Fruit fly (Drosophila melanogaster) whole organism, embryonic: ENCODE data around the gene PH4alphaPV.

Experiments used
- Atf6 ChIP-seq: fragments of 200-800 bp; sonication (Bioruptor generic); IDR thresholded peaks from 2 replicates; pipeline ENCODE4 v1.3.6; 2022; ENCODE audit warnings: missing biosample characterization, missing genetic modification characterization
- Bteb2 ChIP-seq: fragments of 200-800 bp; sonication (Bioruptor generic); optimal IDR thresholded peaks from 2 replicates; lab custom pipeline; 2016; ENCODE audit warnings: missing biosample characterization, missing genetic modification characterization
- CG10147 ChIP-seq: fragments of 200-800 bp; sonication (Bioruptor generic); optimal IDR thresholded peaks from 2 replicates; lab custom pipeline; 2019; ENCODE audit warnings: missing biosample characterization, mild to moderate bottlenecking, missing genetic modification characterization, moderate library complexity
- CG11560 ChIP-seq: fragments of 200-800 bp; sonication (Bioruptor generic); IDR thresholded peaks from 3 replicates; pipeline ENCODE4 v1.3.6; 2022; ENCODE audit warnings: missing biosample characterization, missing genetic modification characterization
- CG11723 ChIP-seq: fragments of 200-800 bp; sonication (Bioruptor generic); optimal IDR thresholded peaks from 2 replicates; lab custom pipeline; 2017; ENCODE audit warnings: missing biosample characterization, mild to moderate bottlenecking, missing genetic modification characterization
- CG12659 ChIP-seq: fragments of 200-800 bp; sonication (Bioruptor generic); optimal IDR thresholded peaks from 3 replicates; lab custom pipeline; 2017; ENCODE audit warnings: mild to moderate bottlenecking, missing biosample characterization, missing genetic modification reagents, missing genetic modification characterization
- CG12769 ChIP-seq: fragments of 200-800 bp; sonication (Bioruptor generic); optimal IDR thresholded peaks from 2 replicates; lab custom pipeline; 2019; ENCODE audit warnings: missing biosample characterization, mild to moderate bottlenecking, missing genetic modification characterization, moderate library complexity
- CG13624 ChIP-seq: fragments of 200-800 bp; sonication (Bioruptor generic); optimal IDR thresholded peaks from 2 replicates; lab custom pipeline; 2016; ENCODE audit warnings: missing biosample characterization, missing genetic modification characterization
- CG14050 ChIP-seq: fragments of 200-800 bp; sonication (Bioruptor generic); IDR thresholded peaks from 3 replicates; pipeline ENCODE4 v1.3.6; 2022; ENCODE audit warnings: missing biosample characterization, missing genetic modification characterization
- CG14667 ChIP-seq: fragments of 200-800 bp; sonication (Bioruptor generic); IDR thresholded peaks from 2 replicates; pipeline ENCODE4 v1.3.6; 2022; ENCODE audit warnings: missing biosample characterization, missing genetic modification characterization
- CG16813 ChIP-seq: fragments of 200-800 bp; sonication (Bioruptor generic); IDR thresholded peaks from 3 replicates; pipeline ENCODE4 v1.3.6; 2022; ENCODE audit warnings: missing biosample characterization, missing genetic modification characterization; ENCODE audit not compliant: partially characterized antibody
- CG17802 ChIP-seq: fragments of 200-800 bp; sonication (Bioruptor generic); optimal IDR thresholded peaks from 2 replicates; lab custom pipeline; 2018; ENCODE audit warnings: missing biosample characterization, mild to moderate bottlenecking, missing genetic modification characterization, moderate library complexity
- CG18599 ChIP-seq: fragments of 200-800 bp; sonication (Bioruptor generic); optimal IDR thresholded peaks from 3 replicates; lab custom pipeline; 2017; ENCODE audit warnings: missing biosample characterization, missing genetic modification characterization, mild to moderate bottlenecking, moderate library complexity, missing genetic modification reagents
- CG3726 ChIP-seq: fragments of 200-800 bp; sonication (Bioruptor generic); IDR thresholded peaks from 3 replicates; pipeline ENCODE4, ENCODE4 v1.3.6; 2022; ENCODE audit warnings: missing biosample characterization, missing genetic modification characterization
- CG43689 ChIP-seq: fragments of 200-800 bp; sonication (Bioruptor generic); IDR thresholded peaks from 2 replicates; pipeline ENCODE4 v1.3.6; 2022; ENCODE audit warnings: missing biosample characterization, missing genetic modification characterization
- CG6689 ChIP-seq: fragments of 200-800 bp; sonication (Bioruptor generic); IDR thresholded peaks from 2 replicates; pipeline ENCODE4 v1.3.6; 2022; ENCODE audit warnings: missing biosample characterization, missing genetic modification characterization
- CG7556 ChIP-seq: fragments of 200-800 bp; sonication (Bioruptor generic); optimal IDR thresholded peaks from 2 replicates; lab custom pipeline; 2017; ENCODE audit warnings: missing biosample characterization, mild to moderate bottlenecking, missing genetic modification characterization
- CG7839 ChIP-seq: fragments of 200-800 bp; sonication (Bioruptor generic); optimal IDR thresholded peaks from 3 replicates; lab custom pipeline; 2018; ENCODE audit warnings: missing biosample characterization, mild to moderate bottlenecking, missing genetic modification characterization, moderate library complexity
- CTCF ChIP-seq: fragments of 200-800 bp; sonication (Bioruptor generic); optimal IDR thresholded peaks from 2 replicates; lab custom pipeline; 2017; ENCODE audit warnings: missing biosample characterization, mild to moderate bottlenecking, missing genetic modification characterization, moderate library complexity
- D19A ChIP-seq: fragments of 200-800 bp; optimal IDR thresholded peaks from 3 replicates; lab custom pipeline; 2019; ENCODE audit warnings: missing biosample characterization, mild to moderate bottlenecking, missing genetic modification characterization, moderate library complexity
- E2f2 ChIP-seq: fragments of 200-800 bp; sonication (Bioruptor generic); IDR thresholded peaks from 2 replicates; pipeline ENCODE4 v1.3.6; 2022; ENCODE audit warnings: missing biosample characterization, missing genetic modification characterization
- Elba2 ChIP-seq: fragments of 200-800 bp; sonication (Bioruptor generic); optimal IDR thresholded peaks from 3 replicates; lab custom pipeline; 2016; ENCODE audit warnings: missing biosample characterization, missing genetic modification characterization
- Gug ChIP-seq: fragments of 200-800 bp; sonication (Bioruptor generic); IDR thresholded peaks from 4 replicates; pipeline ENCODE4 v1.3.6; 2022; ENCODE audit warnings: missing biosample characterization, missing genetic modification characterization
- HLH4C ChIP-seq: fragments of 200-800 bp; sonication (Bioruptor generic); IDR thresholded peaks from 3 replicates; pipeline ENCODE4 v1.3.6; 2022; ENCODE audit warnings: missing biosample characterization, missing genetic modification characterization; ENCODE audit not compliant: partially characterized antibody
- Hsf ChIP-seq: fragments of 200-800 bp; sonication (Bioruptor generic); optimal IDR thresholded peaks from 3 replicates; lab custom pipeline; 2016; ENCODE audit warnings: missing biosample characterization, missing genetic modification characterization
- Kr ChIP-seq: fragments of 200-800 bp; sonication (Bioruptor generic); optimal IDR thresholded peaks from 2 replicates; lab custom pipeline; 2017; ENCODE audit warnings: missing biosample characterization, mild to moderate bottlenecking, missing genetic modification characterization
- Max ChIP-seq: fragments of 200-800 bp; sonication (Bioruptor generic); optimal IDR thresholded peaks from 2 replicates; lab custom pipeline; 2016; ENCODE audit warnings: missing biosample characterization, mild to moderate bottlenecking, missing genetic modification characterization
- NC2α ChIP-seq: fragments of 200-800 bp; sonication (Bioruptor generic); optimal IDR thresholded peaks from 2 replicates; lab custom pipeline; 2016; ENCODE audit warnings: missing biosample characterization, missing genetic modification characterization
- NC2β ChIP-seq: fragments of 200-800 bp; sonication (Bioruptor generic); optimal IDR thresholded peaks from 2 replicates; lab custom pipeline; 2016; ENCODE audit warnings: missing biosample characterization, missing genetic modification characterization
- Neu2 ChIP-seq: fragments of 200-800 bp; sonication (Bioruptor generic); optimal IDR thresholded peaks from 3 replicates; lab custom pipeline; 2016; ENCODE audit warnings: missing biosample characterization, missing genetic modification characterization, borderline replicate concordance
- Nf-YB ChIP-seq: fragments of 200-800 bp; sonication (Bioruptor generic); optimal IDR thresholded peaks from 3 replicates; lab custom pipeline; 2019; ENCODE audit warnings: missing biosample characterization, mild to moderate bottlenecking, missing genetic modification characterization, moderate library complexity
- Poxn ChIP-seq: fragments of 200-800 bp; sonication (Bioruptor generic); IDR thresholded peaks from 2 replicates; pipeline ENCODE4 v1.3.6; 2022; ENCODE audit warnings: missing biosample characterization, missing genetic modification characterization
- Ravus ChIP-seq: fragments of 200-800 bp; sonication (Bioruptor generic); IDR thresholded peaks from 2 replicates; pipeline ENCODE4 v1.3.6; 2022; ENCODE audit warnings: missing biosample characterization, missing genetic modification characterization
- dan ChIP-seq: fragments of 200-800 bp; sonication (Bioruptor generic); IDR thresholded peaks from 2 replicates; pipeline ENCODE4 v1.3.6; 2022; ENCODE audit warnings: missing biosample characterization, missing genetic modification characterization
- danr ChIP-seq: fragments of 200-800 bp; sonication (Bioruptor generic); IDR thresholded peaks from 2 replicates; pipeline ENCODE4 v1.3.6; 2022; ENCODE audit warnings: missing biosample characterization, missing genetic modification characterization
- disco-r ChIP-seq: fragments of 200-800 bp; sonication (Bioruptor generic); optimal IDR thresholded peaks from 2 replicates; lab custom pipeline; 2016; ENCODE audit warnings: missing biosample characterization, missing genetic modification characterization
- dm ChIP-seq: fragments of 200-800 bp; sonication (Bioruptor generic); optimal IDR thresholded peaks from 3 replicates; lab custom pipeline; 2016; ENCODE audit warnings: missing biosample characterization, missing genetic modification characterization
- gsb ChIP-seq: fragments of 200-800 bp; sonication (Bioruptor generic); IDR thresholded peaks from 2 replicates; pipeline ENCODE4 v1.3.6; 2022; ENCODE audit warnings: missing biosample characterization, missing genetic modification characterization
- gsb-n ChIP-seq: fragments of 200-800 bp; sonication (Bioruptor generic); optimal IDR thresholded peaks from 3 replicates; lab custom pipeline; 2018; ENCODE audit warnings: missing biosample characterization, mild to moderate bottlenecking, missing genetic modification characterization
- hkb ChIP-seq, 2 experiments: fragments of 200-800 bp in 1 of 2; fragments of >200 bp in 1 of 2; sonication (Bioruptor generic) in 1 of 2; IDR thresholded peaks in 1 of 2; optimal IDR thresholded peaks in 1 of 2; 2 replicates each; pipeline versions ENCODE4 v1.3.6 to Lab custom; 2017 to 2022; ENCODE audit warnings: missing biosample characterization in 1 of 2, missing genetic modification characterization in 1 of 2
- jing ChIP-seq: fragments of 200-800 bp; sonication (Bioruptor generic); optimal IDR thresholded peaks from 2 replicates; lab custom pipeline; 2018; ENCODE audit warnings: missing biosample characterization, mild to moderate bottlenecking, missing genetic modification characterization
- onecut ChIP-seq: fragments of 200-800 bp; sonication (Bioruptor generic); IDR thresholded peaks from 2 replicates; pipeline ENCODE4 v1.3.6; 2022; ENCODE audit warnings: missing biosample characterization, missing genetic modification characterization
- peb ChIP-seq: fragments of 200-800 bp; sonication (Bioruptor generic); IDR thresholded peaks from 2 replicates; pipeline ENCODE4 v1.3.6; 2022; ENCODE audit warnings: missing biosample characterization, missing genetic modification characterization
- prd ChIP-seq, 3 experiments: fragments of >200 bp in 2 of 3; fragments of 200-800 bp in 1 of 3; sonication (Bioruptor generic) in 1 of 3; optimal IDR thresholded peaks in 2 of 3; IDR thresholded peaks in 1 of 3; 2 replicates in 2 of 3; 3 replicates in 1 of 3; pipeline versions ENCODE4 v1.3.6 to Lab custom; 2017 to 2022; ENCODE audit warnings: missing biosample characterization in 1 of 3, missing genetic modification characterization in 1 of 3
- pzg ChIP-seq: fragments of 200-800 bp; sonication (Bioruptor generic); optimal IDR thresholded peaks from 3 replicates; lab custom pipeline; 2018; ENCODE audit warnings: missing biosample characterization, mild to moderate bottlenecking, missing genetic modification characterization, moderate library complexity
- sqz ChIP-seq: fragments of 200-800 bp; sonication (Bioruptor generic); optimal IDR thresholded peaks from 3 replicates; lab custom pipeline; 2018; ENCODE audit warnings: missing biosample characterization, mild to moderate bottlenecking, missing genetic modification characterization
- tx ChIP-seq: fragments of 200-800 bp; sonication (Bioruptor generic); optimal IDR thresholded peaks from 2 replicates; lab custom pipeline; 2016; ENCODE audit warnings: missing biosample characterization, missing genetic modification characterization
- vvl ChIP-seq: fragments of 200-800 bp; sonication (Bioruptor generic); IDR thresholded peaks from 2 replicates; pipeline ENCODE4 v1.3.6; 2022; ENCODE audit warnings: missing biosample characterization, missing genetic modification characterization
- yki ChIP-seq: fragments of >200 bp; optimal IDR thresholded peaks from 3 replicates; lab custom pipeline; 2018

PH4alphaPV gene

DNA sequence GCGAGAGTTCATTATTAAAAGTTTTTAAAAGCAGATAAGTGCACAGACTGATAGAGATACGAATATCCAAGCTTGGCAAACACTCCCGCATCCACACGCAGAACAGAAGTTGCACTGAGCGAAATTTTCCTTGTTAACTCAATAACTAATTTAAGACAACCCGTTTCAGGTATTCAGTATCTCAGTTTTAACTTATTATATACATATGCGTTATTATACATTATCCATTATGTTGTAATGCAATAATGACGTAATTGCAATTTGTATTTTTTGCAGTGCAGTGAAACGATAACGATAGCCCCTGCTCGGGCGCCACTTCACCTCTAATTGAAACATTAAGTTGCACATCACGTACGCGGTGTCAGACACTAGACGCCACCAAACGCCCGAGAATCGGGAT is 5.1 kb downstream of the PH4alphaPV start (continued):
- TF ChIP-seq gsb-n (no peak), Max (GFP tag; lab: Kevin White, UChicago) (no peak), CG11723 (GFP tag; lab: Kevin White, UChicago) (no peak), E2f2 (GFP tag; lab: Robert Waterston, UW) (no peak), dm (no peak), CG7556 (peak; percentile 8), CG10147 (GFP tag; lab: Kevin White, UChicago) (no peak), CG12769 (tag; lab: Kevin White, UChicago) (no peak), HLH4C (no peak), danr (GFP tag; lab: Robert Waterston, UW) (no peak), NC2α (GFP tag; lab: Kevin White, UChicago) (no peak), vvl (GFP tag; lab: Robert Waterston, UW) (peak; percentile 25; the same call in 1 of the 2 replicates), yki (lab: Kevin White, UChicago) (no peak), hkb (optimal IDR thresholded peaks at IDR 0.05; lab: Kevin White, UChicago) (no peak), hkb (GFP tag; IDR thresholded peaks at IDR 0.05; lab: Robert Waterston, UW) (no peak), CG7839 (tag; lab: Kevin White, UChicago) (peak; percentile 47), gsb (GFP tag; lab: Robert Waterston, UW) (no peak), jing (GFP tag; lab: Kevin White, UChicago) (no peak), CG18599 (GFP tag; lab: Kevin White, UChicago) (peak; percentile 66), CG11560 (no peak), CG16813 (GFP tag; lab: Robert Waterston, UW) (no peak), NC2β (GFP tag; lab: Kevin White, UChicago) (no peak), peb (GFP tag; lab: Robert Waterston, UW) (no peak), pzg (GFP tag; lab: Kevin White, UChicago) (no peak), disco-r (no peak), Kr (GFP tag; lab: Kevin White, UChicago) (no peak), CTCF (GFP tag; lab: Kevin White, UChicago) (no peak), Atf6 (GFP tag; lab: Robert Waterston, UW) (no peak), Neu2 (GFP tag; lab: Kevin White, UChicago) (no peak), CG17802 (tag; lab: Kevin White, UChicago) (no peak), prd (optimal IDR thresholded peaks at IDR 0.05; lab: Kevin White, UChicago) (no peak), prd (GFP tag; IDR thresholded peaks at IDR 0.05; lab: Robert Waterston, UW) (peak; percentile 68), dan (GFP tag; lab: Robert Waterston, UW) (no peak), Hsf (peak; percentile 9), onecut (GFP tag; lab: Robert Waterston, UW) (no peak), CG43689 (GFP tag; lab: Robert Waterston, UW) (no peak), CG13624 (GFP tag; lab: Kevin White, UChicago) (no peak), tx (GFP tag; lab: Kevin White, UChicago) (no peak), Ravus (no peak), Poxn (GFP tag; lab: Robert Waterston, UW) (no peak), Nf-YB (GFP tag; lab: Kevin White, UChicago) (no peak), Bteb2 (no peak), sqz (GFP tag; lab: Kevin White, UChicago) (no peak), CG6689 (GFP tag; lab: Robert Waterston, UW) (peak; percentile 39; the same call in 1 of the 2 replicates), Elba2 (GFP tag; lab: Kevin White, UChicago) (no peak), CG14667 (GFP tag; lab: Robert Waterston, UW) (peak; percentile 36; the same call in 1 of the 2 replicates), CG3726 (GFP tag; lab: Robert Waterston, UW) (0 out of 3 replicates have a peak, but pooled peaks have one; percentile 59), D19A (tag; lab: Kevin White, UChicago) (no peak), CG14050 (GFP tag; lab: Robert Waterston, UW) (no peak), CG12659 (GFP tag; lab: Kevin White, UChicago) (no peak), Gug (no peak)
